Worm (Caenorhabditis elegans): Measurements from ENCODE around the gene rpl-28.

The rpl-28 gene

DNA sequence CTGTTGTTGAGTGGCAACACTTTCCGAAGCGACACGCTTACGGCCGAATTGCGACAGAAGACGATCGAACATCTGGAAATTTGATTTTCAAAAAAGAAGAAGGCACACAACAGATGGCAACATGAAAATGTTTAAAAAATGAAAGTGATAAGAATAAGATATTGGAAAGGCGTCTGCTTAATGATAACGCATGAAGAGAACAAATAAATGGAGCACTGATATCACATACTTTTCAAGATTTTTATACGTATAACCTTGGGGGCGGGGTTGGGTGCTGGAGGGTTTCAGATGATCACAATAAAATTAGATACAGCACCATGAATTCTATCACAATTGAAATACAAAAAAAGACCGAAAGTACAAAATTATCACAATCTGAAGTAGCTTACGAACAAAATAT is 17.1 kb upstream of the rpl-28 start, which contains the start of gene C15C8.7:
Gene C15C8.7 (minus strand): TSS at position 72 of the 400 bp plus-strand sequence.
- TF ChIP-seq unc-86 (tag; optimal IDR thresholded peaks at IDR 0.05): no peak
- no peak for TF ChIP-seq mdl-1 (tag; optimal IDR thresholded peaks at IDR 0.05)
- no peak for TF ChIP-seq ceh-63 (GFP tag; optimal IDR thresholded peaks at IDR 0.05)
- peak; percentile 75 for TF ChIP-seq elt-2 (tag; optimal IDR thresholded peaks at IDR 0.05)
- TF ChIP-seq pqm-1 (tag; optimal IDR thresholded peaks at IDR 0.05): peak; percentile 52

- TF ChIP-seq elt-2 (tag; optimal IDR thresholded peaks at IDR 0.05) (peak; percentile 28), snu-23 (GFP tag; optimal IDR thresholded peaks at IDR 0.05) (no peak), pqm-1 (tag; optimal IDR thresholded peaks at IDR 0.05) (peak; percentile 12)
Measured at ce11 chrV:12743778-12744502, 16.0 kb upstream of the rpl-28 start.

- no peak for TF ChIP-seq ceh-88 (GFP tag; IDR thresholded peaks at IDR 0.05)
- TF ChIP-seq elt-2 (tag; optimal IDR thresholded peaks at IDR 0.05): peak; percentile 90
- TF ChIP-seq ces-1 (GFP tag; optimal IDR thresholded peaks at IDR 0.05): no peak
- no peak for TF ChIP-seq hlh-4 (tag; optimal IDR thresholded peaks at IDR 0.05)
- TF ChIP-seq nhr-90 (tag; optimal IDR thresholded peaks at IDR 0.05; ENCODE audit: poor library complexity): peak; percentile 12
- peak; percentile 19 for TF ChIP-seq nhr-71 (tag; optimal IDR thresholded peaks at IDR 0.05)
- TF ChIP-seq grh-1 (GFP tag; IDR thresholded peaks at IDR 0.05): no peak
- TF ChIP-seq nhr-77 (tag; optimal IDR thresholded peaks at IDR 0.05): no peak
Measured at ce11 chrV:12741684-12742083, 13.8 kb upstream of the rpl-28 start, which contains the start of gene hrg-7. TSS of gene hrg-7 (plus strand) at chrV:12742041.

DNA sequence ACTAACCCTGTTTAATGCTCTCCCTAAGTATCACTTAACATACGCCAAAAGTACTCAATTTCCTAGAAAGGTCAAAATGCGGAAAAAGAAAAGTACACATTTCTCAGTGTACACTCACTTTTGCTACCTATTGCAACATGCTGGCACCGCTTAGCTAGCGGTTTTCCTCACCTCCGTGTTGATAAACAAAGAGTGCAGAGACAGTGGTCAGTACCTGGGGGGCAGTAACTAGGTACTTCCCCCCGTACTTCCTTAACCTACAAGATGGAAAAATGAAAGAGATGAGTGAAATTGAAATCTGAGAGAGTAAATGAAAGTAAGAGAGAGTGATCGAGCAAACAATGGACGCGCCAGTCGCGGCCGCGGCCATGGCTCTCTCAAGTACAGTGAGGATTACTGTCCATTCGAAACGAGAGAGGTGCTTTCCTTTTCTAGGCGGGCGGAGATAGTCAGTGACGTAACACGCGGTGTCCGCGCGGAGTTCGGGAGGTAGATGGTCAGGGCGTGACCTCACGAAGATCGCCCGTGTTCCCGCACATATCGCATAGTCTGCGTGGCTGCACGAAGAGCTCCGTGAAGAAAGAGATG is 8.3 kb upstream of the rpl-28 start, which contains the start of gene cky-1:
Gene cky-1 (plus strand): TSS at position 538 of the 588 bp plus-strand sequence.
- TF ChIP-seq ceh-8 (GFP tag; optimal IDR thresholded peaks at IDR 0.05) (no peak), F16B12.6 (tag; optimal IDR thresholded peaks at IDR 0.05) (no peak), dpl-1 (GFP tag; optimal IDR thresholded peaks at IDR 0.05) (no peak), mef-2 (tag; optimal IDR thresholded peaks at IDR 0.05) (no peak), pax-3 (tag; optimal IDR thresholded peaks at IDR 0.05) (no peak), elt-2 (tag; optimal IDR thresholded peaks at IDR 0.05) (no peak), unc-98 (GFP tag; IDR thresholded peaks at IDR 0.05) (no peak), pag-3 (tag; optimal IDR thresholded peaks at IDR 0.05; ENCODE audit: borderline replicate concordance, insufficient read depth) (no peak)

DNA sequence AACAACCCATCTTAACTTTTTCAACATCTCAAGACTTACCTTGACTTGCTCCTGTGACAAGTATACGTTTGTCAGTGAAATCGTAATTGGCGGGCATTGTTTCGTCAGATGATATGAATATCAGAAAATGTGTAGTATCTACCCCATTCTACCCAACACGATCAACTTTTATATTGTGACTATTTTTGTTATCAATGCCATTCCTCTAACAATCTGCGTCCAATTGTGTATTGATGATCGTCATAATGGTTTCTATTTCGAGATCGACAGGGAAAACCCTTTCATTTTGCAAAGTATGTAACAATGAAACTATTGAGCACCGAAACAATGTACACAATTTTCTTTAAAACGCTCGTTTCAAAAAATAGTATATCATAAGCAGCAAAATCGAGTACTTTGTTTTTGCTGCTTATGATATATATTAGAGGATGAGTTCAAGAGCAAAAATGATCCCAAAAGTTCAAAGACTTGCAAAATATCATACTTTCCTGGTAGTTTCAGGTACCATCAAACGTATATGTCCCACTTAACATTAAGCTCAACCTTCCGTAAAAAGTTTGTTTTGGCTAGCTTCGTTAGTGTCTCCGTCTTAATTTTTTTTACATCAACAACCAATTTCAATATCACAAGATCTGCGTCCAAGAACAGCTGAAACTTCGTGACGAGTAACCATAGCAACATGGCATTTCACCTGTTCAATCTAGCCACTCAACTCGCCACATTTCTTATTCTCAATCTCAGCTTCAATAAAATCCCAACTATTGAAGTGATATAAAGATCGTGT is 5.7 kb upstream of the rpl-28 start, which contains the start of the genes dhs-21 and xbx-9:
Gene dhs-21 (minus strand): TSS at position 181 of the 784 bp plus-strand sequence.
Gene xbx-9 (plus strand): TSS at position 734 of the 784 bp plus-strand sequence.
- no peak for TF ChIP-seq tlp-1 (tag; optimal IDR thresholded peaks at IDR 0.05)
- no peak for TF ChIP-seq dpl-1 (GFP tag; optimal IDR thresholded peaks at IDR 0.05)
- peak; percentile 7 for TF ChIP-seq nhr-90 (tag; optimal IDR thresholded peaks at IDR 0.05; ENCODE audit: poor library complexity)
- no peak for TF ChIP-seq C16A3.4 (tag; optimal IDR thresholded peaks at IDR 0.05)
- peak in 1 of 2 experiments; percentile 26 for TF ChIP-seq lsy-2 (tag; optimal IDR thresholded peaks at IDR 0.05)
- no peak for TF ChIP-seq mef-2 (tag; optimal IDR thresholded peaks at IDR 0.05)
- no peak for TF ChIP-seq dsc-1 (tag; optimal IDR thresholded peaks at IDR 0.05)
- TF ChIP-seq nhr-11 (tag; optimal IDR thresholded peaks at IDR 0.05): no peak
- no peak for TF ChIP-seq ceh-8 (GFP tag; optimal IDR thresholded peaks at IDR 0.05)
- no peak for TF ChIP-seq tbx-2 (tag; optimal IDR thresholded peaks at IDR 0.05)
- no peak for TF ChIP-seq egl-13 (tag; optimal IDR thresholded peaks at IDR 0.05)
- TF ChIP-seq fkh-10 (GFP tag; optimal IDR thresholded peaks at IDR 0.05): no peak
- TF ChIP-seq nhr-12 (tag; optimal IDR thresholded peaks at IDR 0.05): no peak
- no peak for TF ChIP-seq hlh-17 (GFP tag; optimal IDR thresholded peaks at IDR 0.05; ENCODE audit: borderline replicate concordance)
- TF ChIP-seq F16B12.6 (tag; optimal IDR thresholded peaks at IDR 0.05): no peak
- TF ChIP-seq pag-3 (tag; optimal IDR thresholded peaks at IDR 0.05; ENCODE audit: borderline replicate concordance, insufficient read depth): no peak
- no peak for TF ChIP-seq ets-5 (GFP tag; IDR thresholded peaks at IDR 0.05)
- no peak for TF ChIP-seq xbp-1 (tag; optimal IDR thresholded peaks at IDR 0.05)
- no peak for TF ChIP-seq snu-23 (GFP tag; optimal IDR thresholded peaks at IDR 0.05)
- TF ChIP-seq ceh-63 (GFP tag; optimal IDR thresholded peaks at IDR 0.05): no peak
- no peak for TF ChIP-seq rnt-1 (tag; optimal IDR thresholded peaks at IDR 0.05)
- no peak for TF ChIP-seq ceh-82 (tag; optimal IDR thresholded peaks at IDR 0.05)
- no peak for TF ChIP-seq nhr-28 (tag; optimal IDR thresholded peaks at IDR 0.05)
- no peak for TF ChIP-seq Y116A8C.19 (tag; optimal IDR thresholded peaks at IDR 0.05; ENCODE audit: borderline replicate concordance)
- no peak for TF ChIP-seq nhr-237 (tag; optimal IDR thresholded peaks at IDR 0.05)
- TF ChIP-seq lin-15B (tag; optimal IDR thresholded peaks at IDR 0.05): no peak
- TF ChIP-seq lin-35 (GFP tag; optimal IDR thresholded peaks at IDR 0.05): peak in 1 of 2 experiments; percentile 39

Data from whole organism, L1 larva.